Worm (Caenorhabditis elegans): Measurements from ENCODE around the gene vrk-1.

ce11 chrII:5896512-5896911 is 25.3 kb upstream of the vrk-1 start:
- TF ChIP-seq ZK546.5 (tag; optimal IDR thresholded peaks at IDR 0.05) = no peak
- TF ChIP-seq skn-1 (tag; optimal IDR thresholded peaks at IDR 0.05) = no peak
- TF ChIP-seq ama-1 (optimal IDR thresholded peaks at IDR 0.05) = no peak
- TF ChIP-seq ceh-82 (tag; optimal IDR thresholded peaks at IDR 0.05) = no peak
- TF ChIP-seq elt-3 (tag; optimal IDR thresholded peaks at IDR 0.05) = no peak
- no peak for TF ChIP-seq mdl-1 (tag; optimal IDR thresholded peaks at IDR 0.05)
- no peak for TF ChIP-seq blmp-1 (tag; optimal IDR thresholded peaks at IDR 0.05; ENCODE audit: insufficient read depth)
- no peak for TF ChIP-seq snpc-4 (tag; optimal IDR thresholded peaks at IDR 0.05)
- no peak for TF ChIP-seq nhr-237 (tag; optimal IDR thresholded peaks at IDR 0.05)
- TF ChIP-seq nhr-25 (tag; optimal IDR thresholded peaks at IDR 0.05) = no peak

Data from whole organism, L2 larva.